Fruit fly (Drosophila melanogaster): ENCODE results near the gene CG42467.

CG42467 gene

DNA sequence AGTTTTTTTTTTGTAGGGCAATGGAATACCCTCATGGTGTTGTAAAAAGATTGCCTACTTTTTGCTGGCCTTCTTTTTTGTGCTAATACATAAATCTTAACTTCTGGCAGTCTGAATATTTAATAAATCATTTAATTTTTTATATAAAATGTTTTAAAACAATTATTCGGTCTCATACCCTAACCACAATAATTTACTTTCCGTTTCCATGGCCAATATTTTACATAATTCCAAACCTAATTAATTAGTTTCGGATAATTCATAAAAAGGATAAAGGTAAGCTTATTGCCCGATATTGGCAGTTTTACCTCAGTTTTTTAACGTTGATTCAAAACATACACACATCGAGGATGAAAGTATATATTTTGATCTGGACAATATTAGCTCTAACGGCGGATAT lies 1.2 kb upstream of the CG42467 start, which contains the start of gene CG42465 (continued):
- no peak for TF ChIP-seq Six4 (GFP tag; optimal IDR thresholded peaks at IDR 0.05)

dm6 chr2L:3700374-3700773 lies 716 bp upstream of the CG42467 start, which contains the start of gene Sfp24C1:
TSS of gene Sfp24C1 (plus strand) at chr2L:3700674.
- TF ChIP-seq jigr1 (GFP tag; IDR thresholded peaks at IDR 0.05) (no peak), CG7372 (GFP tag; IDR thresholded peaks at IDR 0.05) (no peak), chm (GFP tag; IDR thresholded peaks at IDR 0.05) (no peak), CG5245 (GFP tag; optimal IDR thresholded peaks at IDR 0.05) (no peak), CG14965 (GFP tag; optimal IDR thresholded peaks at IDR 0.05; ENCODE audit: borderline replicate concordance) (no peak), Opbp (GFP tag; IDR thresholded peaks at IDR 0.05; ENCODE audit: partially characterized antibody) (no peak), CG15514 (GFP tag; optimal IDR thresholded peaks at IDR 0.05) (no peak), CHES-1-like (GFP tag; optimal IDR thresholded peaks at IDR 0.05) (no peak), Mrtf (GFP tag; IDR thresholded peaks at IDR 0.05) (no peak), CG8765 (GFP tag; IDR thresholded peaks at IDR 0.05) (no peak), zen (tag; optimal IDR thresholded peaks at IDR 0.05) (no peak), gcm2 (GFP tag; optimal IDR thresholded peaks at IDR 0.05) (no peak), CG8924 (tag; optimal IDR thresholded peaks at IDR 0.05) (no peak), gem (tag; optimal IDR thresholded peaks at IDR 0.05) (no peak), slou (GFP tag; optimal IDR thresholded peaks at IDR 0.05) (no peak)

DNA sequence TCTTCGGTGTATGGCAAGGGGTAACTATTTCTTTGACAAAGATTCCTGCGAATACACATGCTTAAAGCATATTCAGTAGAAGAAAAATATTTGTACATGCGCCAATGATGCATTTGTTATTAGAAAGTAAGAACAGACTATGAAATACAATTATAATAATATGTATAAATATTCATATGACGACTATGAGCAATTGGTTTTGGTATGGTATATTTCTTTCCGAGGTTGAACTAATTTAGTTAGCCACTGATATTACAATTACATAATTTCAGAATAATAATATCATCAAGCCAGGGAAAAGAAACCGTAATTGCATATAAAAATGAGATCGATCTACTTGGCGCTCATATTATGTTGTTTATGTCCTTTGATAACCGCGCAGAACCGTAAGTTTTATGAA lies 436 bp downstream of the CG42467 start, which contains the start of gene CG43145:
TSS of gene CG43145 (plus strand) at position 301 of the 400 bp plus-strand sequence.
- TF ChIP-seq mam (GFP tag; optimal IDR thresholded peaks at IDR 0.05) (no peak), CG34422 (GFP tag; IDR thresholded peaks at IDR 0.05) (no peak), nom (GFP tag; optimal IDR thresholded peaks at IDR 0.05) (no peak), toy (GFP tag; IDR thresholded peaks at IDR 0.05) (no peak), CG12769 (tag; optimal IDR thresholded peaks at IDR 0.05) (no peak), Dbx (GFP tag; IDR thresholded peaks at IDR 0.05) (no peak), CG7786 (GFP tag; optimal IDR thresholded peaks at IDR 0.05) (no peak), MESR4 (GFP tag; optimal IDR thresholded peaks at IDR 0.05) (no peak), Sry-δ (GFP tag; optimal IDR thresholded peaks at IDR 0.05) (no peak), pzg (GFP tag; optimal IDR thresholded peaks at IDR 0.05) (no peak), knrl (GFP tag; IDR thresholded peaks at IDR 0.05; ENCODE audit: partially characterized antibody) (no peak), CG31388 (GFP tag; optimal IDR thresholded peaks at IDR 0.05) (no peak), dimm (GFP tag; IDR thresholded peaks at IDR 0.05) (no peak)

dm6 chr2L:3703260-3703659 lies 2.2 kb downstream of the CG42467 start, which contains the start of gene CG2816:
TSS of gene CG2816 (plus strand) at chr2L:3703659.
- TF ChIP-seq Mad (GFP tag; optimal IDR thresholded peaks at IDR 0.05), result peak; percentile 11
- peak; percentile 78 for TF ChIP-seq NfI (GFP tag; optimal IDR thresholded peaks at IDR 0.05)
- TF ChIP-seq corto (GFP tag; optimal IDR thresholded peaks at IDR 0.05), result peak; percentile 34
- peak; percentile 91 for TF ChIP-seq CG9817 (tag; optimal IDR thresholded peaks at IDR 0.05)
- TF ChIP-seq Atf3 (GFP tag; optimal IDR thresholded peaks at IDR 0.05), result peak; percentile 26
- peak; percentile 33 for TF ChIP-seq BtbVII (GFP tag; optimal IDR thresholded peaks at IDR 0.05)
- peak in 1 of 2 experiments; percentile 56 for TF ChIP-seq Pdp1 (GFP tag; optimal IDR thresholded peaks at IDR 0.05)
- TF ChIP-seq Fer3 (tag; optimal IDR thresholded peaks at IDR 0.05), result peak; percentile 63
- TF ChIP-seq CG10366 (GFP tag; IDR thresholded peaks at IDR 0.05), result peak; percentile 49; the same call in 1 of the 2 replicates
- no peak; the same call in 1 of the 2 replicates for TF ChIP-seq ranshi (GFP tag; IDR thresholded peaks at IDR 0.05)
- peak; percentile 34 for TF ChIP-seq org-1 (GFP tag; optimal IDR thresholded peaks at IDR 0.05)
- peak; percentile 59 for TF ChIP-seq sug (tag; optimal IDR thresholded peaks at IDR 0.05)
- no peak for TF ChIP-seq insv (GFP tag; optimal IDR thresholded peaks at IDR 0.05)
- TF ChIP-seq vnd (GFP tag; IDR thresholded peaks at IDR 0.05; ENCODE audit: partially characterized antibody), result no peak
- TF ChIP-seq CG7745 (tag; optimal IDR thresholded peaks at IDR 0.05), result no peak
- TF ChIP-seq Ptx1 (GFP tag; IDR thresholded peaks at IDR 0.05), result peak; percentile 85
- TF ChIP-seq nerfin-2 (GFP tag; IDR thresholded peaks at IDR 0.05; ENCODE audit: partially characterized antibody), result no peak
- TF ChIP-seq CG3995 (GFP tag; optimal IDR thresholded peaks at IDR 0.05), result peak; percentile 28
- peak; percentile 9 for TF ChIP-seq CG3163 (GFP tag; optimal IDR thresholded peaks at IDR 0.05)

Measured in whole organism, embryonic.